Fruit fly (Drosophila melanogaster): ENCODE measurements around the gene LKRSDH.

Gene LKRSDH

DNA sequence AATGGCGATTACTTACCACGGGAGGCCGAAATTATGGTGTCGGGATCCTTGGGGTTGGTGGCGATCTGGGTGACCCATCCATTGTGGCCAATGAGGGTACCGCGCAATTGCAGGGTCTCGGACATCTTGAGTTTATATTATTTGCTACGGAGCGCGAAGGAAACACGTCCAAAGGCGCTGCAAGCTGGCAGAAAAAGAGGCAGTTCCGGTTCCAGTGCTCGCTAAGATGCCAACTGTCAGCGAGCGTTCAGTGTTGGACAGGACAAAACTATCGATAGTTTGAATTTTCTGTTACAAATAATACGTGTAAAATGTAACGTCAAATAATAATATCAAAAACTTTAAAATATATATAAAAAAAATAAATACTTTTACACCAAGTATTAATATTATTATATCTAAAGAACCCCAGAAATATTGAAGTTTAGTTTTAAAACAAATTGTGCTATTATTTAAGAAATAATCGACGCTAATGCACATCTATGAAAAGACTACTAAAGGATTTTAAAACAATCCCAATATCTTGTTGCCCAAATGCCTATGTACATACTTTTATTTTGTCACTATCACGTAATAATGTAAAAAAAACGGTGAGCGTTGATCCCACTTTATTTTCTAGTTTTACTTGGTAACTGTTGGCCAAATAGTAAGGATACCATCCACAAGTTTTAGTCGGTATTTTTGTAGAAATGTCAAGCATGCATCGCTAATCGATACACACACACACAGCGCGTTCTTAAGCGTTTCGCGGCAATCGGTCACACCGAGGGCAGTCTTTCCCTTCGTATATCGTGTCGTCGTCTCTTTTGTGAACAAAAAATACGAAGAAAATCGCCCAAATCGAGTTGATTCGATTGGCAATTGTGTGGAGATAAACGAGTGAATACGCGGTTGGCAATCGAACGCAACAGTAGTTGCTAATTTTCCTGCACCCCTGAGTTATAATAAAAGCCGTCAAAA, 31.6 kb upstream of the LKRSDH start, which contains the start of the genes Rack1 and mts (continued):
- TF ChIP-seq repo (GFP tag; optimal IDR thresholded peaks at IDR 0.05) (peak; percentile 68), cwo (GFP tag; optimal IDR thresholded peaks at IDR 0.05) (peak; percentile 60), HLH4C (GFP tag; IDR thresholded peaks at IDR 0.05; ENCODE audit: partially characterized antibody) (peak; percentile 55), CG8765 (GFP tag; IDR thresholded peaks at IDR 0.05) (no peak; the same call in 1 of the 2 replicates), Camta (GFP tag; optimal IDR thresholded peaks at IDR 0.05) (peak; percentile 83), cas (GFP tag; IDR thresholded peaks at IDR 0.05) (peak; percentile 58), odd (GFP tag; optimal IDR thresholded peaks at IDR 0.05) (peak; percentile 86), Tbp (GFP tag; optimal IDR thresholded peaks at IDR 0.05) (no peak), trh (GFP tag; optimal IDR thresholded peaks at IDR 0.05) (peak; percentile 56), Atf6 (GFP tag; IDR thresholded peaks at IDR 0.05) (peak; percentile 74), Taf1 (GFP tag; IDR thresholded peaks at IDR 0.05) (0 out of 2 replicates have a peak, but pooled peaks have one; percentile 43), danr (GFP tag; IDR thresholded peaks at IDR 0.05) (peak; percentile 50; the same call in 1 of the 2 replicates), CG7745 (tag; optimal IDR thresholded peaks at IDR 0.05) (no peak), kay (GFP tag; optimal IDR thresholded peaks at IDR 0.05) (no peak), ERR (GFP tag; optimal IDR thresholded peaks at IDR 0.05) (peak; percentile 71), her (GFP tag; optimal IDR thresholded peaks at IDR 0.05) (peak; percentile 77), chm (GFP tag; IDR thresholded peaks at IDR 0.05) (peak; percentile 92), Hr78 (GFP tag; optimal IDR thresholded peaks at IDR 0.05) (no peak), row (GFP tag; IDR thresholded peaks at IDR 0.05) (peak; percentile 51; the same call in 2 of the 3 replicates), seq (GFP tag; IDR thresholded peaks at IDR 0.05) (peak; percentile 72), CG1233 (GFP tag; optimal IDR thresholded peaks at IDR 0.05) (peak; percentile 92), otp (GFP tag; IDR thresholded peaks at IDR 0.05) (peak; percentile 89), pb (GFP tag; optimal IDR thresholded peaks at IDR 0.05) (peak; percentile 79), CG15011 (GFP tag; optimal IDR thresholded peaks at IDR 0.05) (peak; percentile 80), cato (GFP tag; optimal IDR thresholded peaks at IDR 0.05; ENCODE audit: borderline replicate concordance) (peak; percentile 67), Mad (GFP tag; optimal IDR thresholded peaks at IDR 0.05) (peak; percentile 76), CG14710 (tag; optimal IDR thresholded peaks at IDR 0.05) (peak; percentile 60), ab (GFP tag; optimal IDR thresholded peaks at IDR 0.05) (peak; percentile 46), Pdp1 (GFP tag; optimal IDR thresholded peaks at IDR 0.05) (peak; percentile 48 to 63), CG5180 (GFP tag; optimal IDR thresholded peaks at IDR 0.05) (peak; percentile 73), Adf1 (GFP tag; IDR thresholded peaks at IDR 0.05) (peak; percentile 39; the same call in 1 of the 2 replicates), CG31365 (tag; optimal IDR thresholded peaks at IDR 0.05) (peak; percentile 82), CG4360 (GFP tag; IDR thresholded peaks at IDR 0.05) (peak; percentile 56), dysf (GFP tag; IDR thresholded peaks at IDR 0.05) (peak; percentile 75; the same call in 2 of the 3 replicates), lbe (GFP tag; optimal IDR thresholded peaks at IDR 0.05) (peak; percentile 73), tin (GFP tag; optimal IDR thresholded peaks at IDR 0.05) (peak; percentile 73), dpn (GFP tag; optimal IDR thresholded peaks at IDR 0.05) (peak; percentile 66 to 80), C15 (GFP tag; IDR thresholded peaks at IDR 0.05) (0 out of 3 replicates have a peak, but pooled peaks have one; percentile 24), zf30C (GFP tag; optimal IDR thresholded peaks at IDR 0.05) (peak; percentile 52), CG17385 (GFP tag; optimal IDR thresholded peaks at IDR 0.05) (peak; percentile 86), corto (GFP tag; optimal IDR thresholded peaks at IDR 0.05) (peak; percentile 37), Fer2 (tag; optimal IDR thresholded peaks at IDR 0.05) (peak; percentile 74), CTCF (GFP tag; optimal IDR thresholded peaks at IDR 0.05) (peak; percentile 62), CG10267 (tag; optimal IDR thresholded peaks at IDR 0.05) (peak; percentile 93), nau (GFP tag; optimal IDR thresholded peaks at IDR 0.05) (peak; percentile 88), Bdp1 (GFP tag; optimal IDR thresholded peaks at IDR 0.05) (peak; percentile 68), shn (GFP tag; optimal IDR thresholded peaks at IDR 0.05) (peak; percentile 72), ci (GFP tag; IDR thresholded peaks at IDR 0.05) (peak; percentile 97)
